Fruit fly (Drosophila melanogaster): ENCODE results near the gene CG14443.

Gene CG14443

DNA sequence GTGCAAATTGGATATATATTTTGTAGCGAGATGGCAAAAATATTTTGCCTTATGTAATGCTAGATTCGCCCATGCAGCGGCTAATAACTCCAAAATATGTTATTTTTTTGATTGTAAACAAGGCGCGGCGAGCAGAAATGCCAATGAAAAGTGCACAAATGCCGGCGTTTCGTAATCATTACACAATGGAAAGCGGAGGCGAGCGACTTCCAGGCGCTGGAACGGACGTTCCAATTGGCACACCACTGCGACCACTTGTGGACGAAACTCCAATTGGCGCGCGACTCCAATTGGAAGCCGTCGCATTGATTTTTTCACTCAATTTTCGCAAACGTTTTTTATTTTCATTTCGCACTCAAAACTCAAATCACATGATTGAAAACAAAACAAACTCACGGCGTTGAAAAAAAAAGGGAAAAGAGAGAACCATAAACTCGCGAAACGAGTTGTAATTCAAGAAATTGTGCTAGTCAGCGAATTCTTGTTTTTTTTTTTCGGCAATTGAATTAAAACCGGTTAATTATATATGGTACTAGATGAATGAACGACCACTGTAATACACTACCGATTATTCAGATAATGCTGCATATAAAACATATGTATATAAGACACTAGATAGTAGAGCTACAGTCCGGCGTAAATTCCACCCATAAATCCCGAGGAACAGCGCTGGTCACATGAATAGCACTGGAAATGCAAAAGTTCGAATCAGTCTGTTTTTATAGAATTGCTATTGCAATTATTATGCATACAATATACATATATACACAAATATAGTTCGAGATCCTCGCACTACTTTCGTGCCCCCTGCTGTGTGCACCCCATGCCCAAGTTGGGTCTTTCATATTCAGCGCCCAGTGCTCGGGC is 45.1 kb downstream of the CG14443 start, which contains the start of gene ND-ASHI (continued):
- TF ChIP-seq CG12769 (tag; optimal IDR thresholded peaks at IDR 0.05): peak; percentile 99
- TF ChIP-seq CG1792 (GFP tag; optimal IDR thresholded peaks at IDR 0.05): peak; percentile 88
- peak; percentile 83 for TF ChIP-seq luna (GFP tag; optimal IDR thresholded peaks at IDR 0.05)
- peak; percentile 89 for TF ChIP-seq Poxn (GFP tag; IDR thresholded peaks at IDR 0.05)
- peak; percentile 93 for TF ChIP-seq CG8924 (tag; optimal IDR thresholded peaks at IDR 0.05)
- TF ChIP-seq gsb-n (tag; optimal IDR thresholded peaks at IDR 0.05): peak; percentile 84
- TF ChIP-seq sob (GFP tag; IDR thresholded peaks at IDR 0.05): peak; percentile 97
- peak; percentile 92 for TF ChIP-seq CG1233 (GFP tag; optimal IDR thresholded peaks at IDR 0.05)
- TF ChIP-seq CG17385 (GFP tag; optimal IDR thresholded peaks at IDR 0.05): peak; percentile 92
- peak; percentile 72 for TF ChIP-seq CG10431 (GFP tag; optimal IDR thresholded peaks at IDR 0.05)
- TF ChIP-seq dmrt11E (tag; optimal IDR thresholded peaks at IDR 0.05): peak; percentile 84
- TF ChIP-seq CG14860 (GFP tag; IDR thresholded peaks at IDR 0.05; ENCODE audit: partially characterized antibody): no peak
- TF ChIP-seq CG12299 (tag; optimal IDR thresholded peaks at IDR 0.05): peak; percentile 91
- peak; percentile 94 for TF ChIP-seq CG31224 (GFP tag; IDR thresholded peaks at IDR 0.05)
- no peak for TF ChIP-seq Scr (GFP tag; IDR thresholded peaks at IDR 0.05; ENCODE audit: partially characterized antibody)
- peak; percentile 93 for TF ChIP-seq H2.0 (GFP tag; IDR thresholded peaks at IDR 0.05)
- TF ChIP-seq CG34224 (GFP tag; IDR thresholded peaks at IDR 0.05; ENCODE audit: partially characterized antibody): no peak
- peak; percentile 81; the same call in 1 of the 2 replicates for TF ChIP-seq bowl (GFP tag; IDR thresholded peaks at IDR 0.05)
- peak; percentile 96 for TF ChIP-seq BtbVII (GFP tag; optimal IDR thresholded peaks at IDR 0.05)
- TF ChIP-seq CG2199 (GFP tag; IDR thresholded peaks at IDR 0.05): peak; percentile 90
- TF ChIP-seq Lhr (GFP tag; optimal IDR thresholded peaks at IDR 0.05): peak; percentile 79
- TF ChIP-seq nau (GFP tag; optimal IDR thresholded peaks at IDR 0.05): no peak
- peak; percentile 93 for TF ChIP-seq bab2 (GFP tag; optimal IDR thresholded peaks at IDR 0.05)
- peak; percentile 91 for TF ChIP-seq Oli (tag; optimal IDR thresholded peaks at IDR 0.05)
- TF ChIP-seq tx (GFP tag; optimal IDR thresholded peaks at IDR 0.05): peak; percentile 84
- peak; percentile 94 for TF ChIP-seq Dip3 (GFP tag; optimal IDR thresholded peaks at IDR 0.05)
- TF ChIP-seq Hr78 (GFP tag; optimal IDR thresholded peaks at IDR 0.05): peak in 1 of 2 experiments; percentile 65
- peak; percentile 97 for TF ChIP-seq CG34422 (GFP tag; IDR thresholded peaks at IDR 0.05)
- peak; percentile 95 for TF ChIP-seq sisA (GFP tag; IDR thresholded peaks at IDR 0.05)
- TF ChIP-seq CG17186 (GFP tag; optimal IDR thresholded peaks at IDR 0.05): peak; percentile 79
- peak; percentile 92 for TF ChIP-seq odd (GFP tag; optimal IDR thresholded peaks at IDR 0.05)
- TF ChIP-seq seq (GFP tag; IDR thresholded peaks at IDR 0.05): peak; percentile 95
- peak; percentile 89 for TF ChIP-seq fd96Cb (tag; optimal IDR thresholded peaks at IDR 0.05)
- peak; percentile 84 for TF ChIP-seq CG3407 (GFP tag; optimal IDR thresholded peaks at IDR 0.05)
- peak; percentile 95 for TF ChIP-seq Rx (GFP tag; IDR thresholded peaks at IDR 0.05)
- peak; percentile 2 for TF ChIP-seq gfzf (GFP tag; optimal IDR thresholded peaks at IDR 0.05)
- TF ChIP-seq btn (GFP tag; optimal IDR thresholded peaks at IDR 0.05): peak; percentile 79
- TF ChIP-seq CG6272 (GFP tag; IDR thresholded peaks at IDR 0.05): peak; percentile 88
- peak; percentile 78 for TF ChIP-seq Vsx1 (GFP tag; optimal IDR thresholded peaks at IDR 0.05)
- TF ChIP-seq CG32532 (GFP tag; IDR thresholded peaks at IDR 0.05): peak; percentile 99
- peak; percentile 86 for TF ChIP-seq Antp (GFP tag; optimal IDR thresholded peaks at IDR 0.05)
- peak; percentile 88 to 90 for TF ChIP-seq chif (GFP tag; optimal IDR thresholded peaks at IDR 0.05)
- TF ChIP-seq CG10565 (GFP tag; optimal IDR thresholded peaks at IDR 0.05): peak; percentile 78
- TF ChIP-seq Myb (GFP tag; optimal IDR thresholded peaks at IDR 0.05): peak; percentile 79
- TF ChIP-seq scrt (GFP tag; optimal IDR thresholded peaks at IDR 0.05): peak; percentile 90
- TF ChIP-seq Ravus (GFP tag; IDR thresholded peaks at IDR 0.05): peak; percentile 85
- peak; percentile 97 for TF ChIP-seq schlank (tag; optimal IDR thresholded peaks at IDR 0.05)
- TF ChIP-seq CG13287 (GFP tag; IDR thresholded peaks at IDR 0.05; ENCODE audit: partially characterized antibody): no peak; the same call in 1 of the 2 replicates

All from whole organism, embryonic.